Worm (Caenorhabditis elegans) whole organism, L4/young adult: ENCODE results near the gene fbxb-20.

Experiments used
- W03F9.2 ChIP-seq: fragments of 150-350 bp; optimal IDR thresholded peaks from 2 replicates; lab custom pipeline; 2014; ENCODE audit warnings: missing biosample characterization, missing genetic modification characterization
- dao-5 ChIP-seq: sonication (generic microtip); optimal IDR thresholded peaks from 2 replicates; lab custom pipeline; 2016; ENCODE audit warnings: missing genotype, missing genetic modification characterization, moderate library complexity, missing compliant biosample characterization
- him-1 ChIP-seq: sonication (generic microtip); optimal IDR thresholded peaks from 2 replicates; lab custom pipeline; 2016; ENCODE audit warnings: missing genotype, missing genetic modification reagents, missing genetic modification characterization, missing compliant biosample characterization

DNA sequence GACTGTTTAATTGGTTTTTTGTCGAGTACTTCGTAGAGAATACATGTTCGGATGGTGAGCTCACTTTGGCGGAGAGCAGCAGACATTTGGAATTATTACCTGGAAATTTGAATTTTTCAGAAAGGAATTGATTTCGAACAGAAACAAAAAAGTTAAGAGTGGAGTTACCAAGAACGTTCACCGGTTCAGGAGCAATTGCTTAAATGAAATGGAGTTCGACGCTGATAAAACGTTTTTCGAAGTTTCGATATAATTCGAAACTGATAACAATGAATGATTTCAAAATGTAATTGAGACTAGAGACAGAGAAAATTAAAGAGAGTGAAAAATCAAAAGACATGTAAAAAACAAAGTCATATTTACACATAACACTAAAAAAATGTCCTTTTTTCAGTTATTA lies 39.8 kb downstream of the fbxb-20 start, which contains the start of gene fbxa-163:
- TF ChIP-seq him-1 (tag; lab: Kevin White, UChicago) (no peak), dao-5 (tag; lab: Kevin White, UChicago) (no peak), W03F9.2 (tag; lab: Kevin White, UChicago) (no peak)
